Fruit fly (Drosophila melanogaster) whole organism, prepupa: ENCODE measurements around the gene CG45065.

ENCODE experiments used
- CG10669 ChIP-seq: fragments of 200-800 bp; sonication (Bioruptor generic); optimal IDR thresholded peaks from 3 replicates; lab custom pipeline; 2018; ENCODE audit warnings: missing biosample characterization, mild to moderate bottlenecking, missing genetic modification characterization, moderate library complexity
- CG3032 ChIP-seq: fragments of 200-800 bp; optimal IDR thresholded peaks from 2 replicates; lab custom pipeline; 2019; ENCODE audit warnings: missing biosample characterization, mild to moderate bottlenecking, missing genetic modification characterization, moderate library complexity
- CG6792 ChIP-seq: fragments of 200-800 bp; sonication (Bioruptor generic); optimal IDR thresholded peaks from 3 replicates; lab custom pipeline; 2016; ENCODE audit warnings: missing biosample characterization, missing genetic modification characterization
- CG6808 ChIP-seq: fragments of 200-800 bp; sonication (Bioruptor generic); optimal IDR thresholded peaks from 3 replicates; lab custom pipeline; 2017; ENCODE audit warnings: missing biosample characterization, missing genetic modification characterization, mild to moderate bottlenecking, moderate library complexity, missing genetic modification reagents
- Hr38 ChIP-seq: sonication (Bioruptor generic); optimal IDR thresholded peaks from 2 replicates; lab custom pipeline; 2016; ENCODE audit warnings: missing biosample characterization, missing genetic modification characterization
- Hr39 ChIP-seq: fragments of 200-800 bp; sonication (Bioruptor generic); optimal IDR thresholded peaks from 2 replicates; lab custom pipeline; 2016; ENCODE audit warnings: missing biosample characterization, missing genetic modification characterization
- Hr4 ChIP-seq: fragments of 200-800 bp; sonication (Bioruptor generic); optimal IDR thresholded peaks from 3 replicates; lab custom pipeline; 2016; ENCODE audit warnings: missing biosample characterization, missing genetic modification characterization
- fkh ChIP-seq: fragments of 200-800 bp; sonication (Bioruptor generic); optimal IDR thresholded peaks from 3 replicates; lab custom pipeline; 2017; ENCODE audit warnings: missing biosample characterization, mild to moderate bottlenecking, missing genetic modification characterization, moderate library complexity
- lz ChIP-seq: fragments of 200-800 bp; sonication (Bioruptor generic); optimal IDR thresholded peaks from 3 replicates; lab custom pipeline; 2016; ENCODE audit warnings: missing biosample characterization, missing genetic modification characterization
- ss ChIP-seq, 2 experiments: fragments of 200-800 bp; sonication (Bioruptor generic); optimal IDR thresholded peaks; 2 replicates in 1 of 2; 3 replicates in 1 of 2; lab custom pipeline; 2017 to 2018; ENCODE audit warnings: mild to moderate bottlenecking in 2 of 2, missing biosample characterization in 2 of 2, missing genetic modification characterization in 2 of 2, moderate library complexity in 1 of 2

dm6 chrX:14923277-14924019 lies 41.1 kb upstream of the CG45065 start, which contains the start of gene CG9503:
- TF ChIP-seq CG10669 (GFP tag; lab: Kevin White, UChicago), result no peak
- no peak for TF ChIP-seq fkh (GFP tag; lab: Kevin White, UChicago)
- no peak for TF ChIP-seq CG6792 (GFP tag; lab: Kevin White, UChicago)
- no peak for TF ChIP-seq Hr38 (GFP tag; lab: Kevin White, UChicago)
- TF ChIP-seq lz, result no peak
- no peak for TF ChIP-seq Hr4
- TF ChIP-seq ss (GFP tag; optimal IDR thresholded peaks at IDR 0.05; lab: Kevin White, UChicago), result no peak
- no peak for TF ChIP-seq CG6808 (GFP tag; lab: Kevin White, UChicago)
- no peak for TF ChIP-seq Hr39
- no peak for TF ChIP-seq CG3032 (tag; lab: Kevin White, UChicago)
